Worm (Caenorhabditis elegans): ENCODE measurements around the gene hhat-2.

Gene hhat-2

DNA sequence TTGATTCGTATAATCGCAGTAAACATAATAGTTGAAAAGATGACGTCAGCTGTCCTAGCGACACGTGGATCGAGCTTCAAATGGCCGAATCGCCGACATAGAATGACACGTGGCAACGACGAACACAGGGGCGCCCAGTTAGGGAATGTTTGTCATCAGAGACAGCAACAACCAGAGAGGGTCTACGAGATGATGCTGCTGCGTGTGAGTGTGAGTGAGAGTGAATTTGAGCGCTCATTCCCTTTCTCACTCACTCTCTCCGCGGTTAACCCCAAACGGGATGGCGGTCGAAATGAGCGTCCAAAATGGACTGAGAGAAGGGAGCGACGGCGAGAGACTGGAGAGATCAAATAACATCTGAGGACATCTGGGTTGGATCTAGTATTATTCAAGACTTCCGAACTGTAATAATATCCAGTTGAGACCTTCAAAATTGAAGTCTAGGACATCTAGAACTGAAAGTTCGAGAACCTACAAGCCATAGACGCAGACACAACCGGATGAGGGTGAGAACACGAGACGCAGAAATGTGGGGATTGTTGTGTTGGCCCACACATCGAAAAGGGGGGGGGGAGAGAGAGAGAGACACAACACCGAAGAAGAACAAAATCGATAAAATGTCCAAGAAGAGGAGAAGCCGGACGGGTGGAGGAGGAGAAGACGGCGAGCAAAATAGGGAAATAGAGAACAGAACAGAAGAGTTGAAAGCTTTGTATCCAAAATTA is 34.9 kb downstream of the hhat-2 start:
- TF ChIP-seq ama-1 (optimal IDR thresholded peaks at IDR 0.05): no peak
- TF ChIP-seq tbx-37 (GFP tag; conservative IDR thresholded peaks at IDR 0.05): no peak
- TF ChIP-seq hnd-1 (tag; optimal IDR thresholded peaks at IDR 0.05): no peak
- TF ChIP-seq hmg-4 (GFP tag; optimal IDR thresholded peaks at IDR 0.05): peak; percentile 16
- no peak for TF ChIP-seq flt-1 (GFP tag; IDR thresholded peaks at IDR 0.05)
- TF ChIP-seq tbx-11 (GFP tag; IDR thresholded peaks at IDR 0.05): no peak

- no peak for TF ChIP-seq tra-4 (tag; optimal IDR thresholded peaks at IDR 0.05)
- TF ChIP-seq ceh-36 (tag; optimal IDR thresholded peaks at IDR 0.05): no peak
- TF ChIP-seq aly-1 (tag; optimal IDR thresholded peaks at IDR 0.05): no peak
- no peak for TF ChIP-seq tbx-37 (GFP tag; conservative IDR thresholded peaks at IDR 0.05)
- no peak for TF ChIP-seq scrt-1 (GFP tag; IDR thresholded peaks at IDR 0.05)
- no peak for TF ChIP-seq ama-1 (optimal IDR thresholded peaks at IDR 0.05)
- no peak for TF ChIP-seq tbx-11 (GFP tag; IDR thresholded peaks at IDR 0.05)
- TF ChIP-seq sea-1 (GFP tag; conservative IDR thresholded peaks at IDR 0.05): no peak
- TF ChIP-seq flt-1 (GFP tag; IDR thresholded peaks at IDR 0.05): no peak
- no peak for TF ChIP-seq pes-1 (GFP tag; IDR thresholded peaks at IDR 0.05)
Measured at ce11 chrIV:14792602-14793232, 36.2 kb downstream of the hhat-2 start, which contains the start of gene gdi-1. Gene gdi-1 (minus strand): TSS chrIV:14792887.

DNA sequence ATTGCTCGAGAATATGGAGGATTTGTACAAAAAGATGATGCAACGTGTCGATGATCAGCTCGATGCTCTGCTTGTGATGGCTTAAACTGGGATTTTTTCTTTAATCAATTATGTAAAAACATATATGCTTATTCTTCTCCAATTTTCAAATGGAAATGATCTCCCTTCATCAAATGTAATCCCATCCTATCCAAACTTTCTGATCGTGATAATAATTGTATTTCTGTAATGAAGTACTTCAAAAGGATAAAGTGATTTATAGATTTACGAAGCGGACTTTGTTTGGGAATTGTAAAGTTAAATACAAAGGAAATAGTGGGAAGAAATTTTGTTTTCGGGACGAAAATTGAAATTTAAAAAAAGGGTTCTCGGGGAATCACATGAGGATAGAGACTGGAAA is 38.3 kb downstream of the hhat-2 start:
- no peak for TF ChIP-seq flt-1 (GFP tag; IDR thresholded peaks at IDR 0.05)

DNA sequence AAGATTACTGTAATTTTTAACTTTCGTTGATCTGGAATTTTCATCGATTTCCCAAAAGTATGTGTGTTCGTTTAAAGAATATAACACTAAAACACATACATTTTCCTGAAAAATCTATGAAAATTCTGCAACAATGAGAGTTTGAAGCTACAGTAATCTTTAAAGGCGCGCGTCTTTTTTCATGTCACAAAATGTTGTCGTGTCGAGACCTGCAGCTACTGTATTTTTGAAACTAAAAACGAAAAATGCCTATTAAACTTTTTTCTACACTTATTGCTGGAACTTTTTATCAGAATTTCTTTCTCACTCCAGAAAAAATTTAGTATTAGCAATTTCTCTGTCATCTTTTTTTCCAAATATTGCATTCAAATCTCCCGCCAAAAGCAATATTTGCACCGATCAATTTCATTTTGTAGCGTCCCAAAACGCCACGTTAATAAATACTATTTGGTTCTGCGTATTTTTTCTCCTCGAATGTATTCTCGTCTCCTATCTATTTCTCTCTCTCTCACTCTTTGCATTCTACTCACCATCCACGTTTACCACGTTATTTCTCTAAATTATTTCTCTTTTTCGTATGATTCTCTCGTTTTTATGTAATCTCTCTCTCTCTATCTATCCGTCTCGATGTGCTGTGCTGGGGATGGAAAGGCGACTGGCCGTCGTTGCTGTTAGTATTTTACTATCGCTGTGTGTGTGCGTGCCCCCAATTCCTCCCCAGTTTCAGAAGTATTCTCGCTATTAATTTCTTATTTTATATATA is 42.4 kb downstream of the hhat-2 start, which contains the start of gene melo-1:
TSS of gene melo-1 (plus strand) at position 658 of the 763 bp plus-strand sequence.
- TF ChIP-seq tbx-11 (GFP tag; IDR thresholded peaks at IDR 0.05) (no peak), ets-7 (tag; optimal IDR thresholded peaks at IDR 0.05) (no peak), ceh-36 (tag; optimal IDR thresholded peaks at IDR 0.05) (no peak), F13C5.2 (tag; optimal IDR thresholded peaks at IDR 0.05) (no peak), pes-1 (GFP tag; IDR thresholded peaks at IDR 0.05) (no peak), hmbx-1 (tag; optimal IDR thresholded peaks at IDR 0.05) (no peak), tbx-37 (GFP tag; conservative IDR thresholded peaks at IDR 0.05) (no peak), sea-1 (GFP tag; conservative IDR thresholded peaks at IDR 0.05) (no peak), tra-4 (tag; optimal IDR thresholded peaks at IDR 0.05) (no peak), ama-1 (optimal IDR thresholded peaks at IDR 0.05) (no peak), hmg-4 (GFP tag; optimal IDR thresholded peaks at IDR 0.05) (no peak), ceh-13 (GFP tag; optimal IDR thresholded peaks at IDR 0.05) (no peak), scrt-1 (GFP tag; IDR thresholded peaks at IDR 0.05) (no peak), aly-1 (tag; optimal IDR thresholded peaks at IDR 0.05) (no peak), flt-1 (GFP tag; IDR thresholded peaks at IDR 0.05) (no peak), hnd-1 (tag; optimal IDR thresholded peaks at IDR 0.05) (no peak), B0310.2 (tag; optimal IDR thresholded peaks at IDR 0.05) (no peak)

DNA sequence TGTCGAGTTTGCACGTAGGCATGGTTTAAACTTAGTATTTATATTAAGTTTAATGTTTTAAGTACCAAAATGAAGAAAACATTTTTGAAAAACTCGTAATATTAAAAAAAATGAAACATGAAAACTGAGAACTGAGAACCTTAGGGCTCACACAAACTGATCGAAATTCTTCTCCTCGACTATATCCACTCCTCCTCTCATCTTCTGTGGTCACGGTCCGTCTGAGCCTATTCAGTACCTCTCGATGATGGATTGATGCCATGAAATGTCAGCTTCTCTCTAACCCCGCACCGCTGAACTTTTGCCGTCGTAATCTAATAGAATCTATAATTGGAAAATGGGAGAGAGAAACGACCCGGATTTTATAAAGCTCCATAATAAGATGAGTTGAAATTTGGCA is 44.4 kb downstream of the hhat-2 start, which contains the start of gene nlp-56:
TSS of gene nlp-56 (minus strand) at position 257 of the 400 bp plus-strand sequence.
- TF ChIP-seq sea-1 (GFP tag; conservative IDR thresholded peaks at IDR 0.05) (no peak), hmbx-1 (tag; optimal IDR thresholded peaks at IDR 0.05) (no peak), tbx-11 (GFP tag; IDR thresholded peaks at IDR 0.05) (no peak), ceh-36 (tag; optimal IDR thresholded peaks at IDR 0.05) (no peak), F13C5.2 (tag; optimal IDR thresholded peaks at IDR 0.05) (no peak), ama-1 (optimal IDR thresholded peaks at IDR 0.05) (no peak), aly-1 (tag; optimal IDR thresholded peaks at IDR 0.05) (no peak), tra-4 (tag; optimal IDR thresholded peaks at IDR 0.05) (no peak), tbx-37 (GFP tag; conservative IDR thresholded peaks at IDR 0.05) (no peak), pes-1 (GFP tag; IDR thresholded peaks at IDR 0.05) (no peak), ceh-13 (GFP tag; optimal IDR thresholded peaks at IDR 0.05) (no peak), hnd-1 (tag; optimal IDR thresholded peaks at IDR 0.05) (no peak), scrt-1 (GFP tag; IDR thresholded peaks at IDR 0.05) (no peak), ets-7 (tag; optimal IDR thresholded peaks at IDR 0.05) (no peak), hmg-4 (GFP tag; optimal IDR thresholded peaks at IDR 0.05) (no peak)

DNA sequence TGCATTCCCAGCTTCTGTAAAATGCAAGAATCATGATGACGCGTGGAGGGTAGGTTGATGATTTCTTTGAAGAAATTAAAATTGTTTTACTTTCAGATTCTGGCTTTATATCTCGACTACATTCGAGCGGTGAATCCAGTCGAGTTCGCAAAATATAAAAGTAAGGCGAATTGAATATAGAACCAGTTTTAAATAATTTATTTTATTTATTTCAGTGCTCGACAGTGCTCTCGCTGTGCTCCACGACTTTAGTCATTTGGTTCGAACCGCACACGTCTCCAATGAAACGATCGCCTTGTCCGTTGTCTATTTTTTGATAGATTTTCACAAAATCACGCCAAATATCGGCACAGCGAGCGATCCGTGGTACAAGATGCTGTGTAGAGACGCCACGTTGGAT is 46.7 kb downstream of the hhat-2 start, which contains the start of gene Y57G11C.1130:
TSS of gene Y57G11C.1130 (plus strand) at position 301 of the 400 bp plus-strand sequence.
- TF ChIP-seq flt-1 (GFP tag; IDR thresholded peaks at IDR 0.05): no peak
- TF ChIP-seq tra-4 (tag; optimal IDR thresholded peaks at IDR 0.05): no peak
- no peak for TF ChIP-seq B0310.2 (tag; optimal IDR thresholded peaks at IDR 0.05)
- no peak for TF ChIP-seq ama-1 (optimal IDR thresholded peaks at IDR 0.05)
- no peak for TF ChIP-seq pes-1 (GFP tag; IDR thresholded peaks at IDR 0.05)
- no peak for TF ChIP-seq ets-7 (tag; optimal IDR thresholded peaks at IDR 0.05)
- no peak for TF ChIP-seq tbx-37 (GFP tag; conservative IDR thresholded peaks at IDR 0.05)
- no peak for TF ChIP-seq F13C5.2 (tag; optimal IDR thresholded peaks at IDR 0.05)
- no peak for TF ChIP-seq aly-1 (tag; optimal IDR thresholded peaks at IDR 0.05)
- TF ChIP-seq scrt-1 (GFP tag; IDR thresholded peaks at IDR 0.05): no peak
- TF ChIP-seq hmbx-1 (tag; optimal IDR thresholded peaks at IDR 0.05): no peak
- no peak for TF ChIP-seq tbx-11 (GFP tag; IDR thresholded peaks at IDR 0.05)
- no peak for TF ChIP-seq hmg-4 (GFP tag; optimal IDR thresholded peaks at IDR 0.05)

DNA sequence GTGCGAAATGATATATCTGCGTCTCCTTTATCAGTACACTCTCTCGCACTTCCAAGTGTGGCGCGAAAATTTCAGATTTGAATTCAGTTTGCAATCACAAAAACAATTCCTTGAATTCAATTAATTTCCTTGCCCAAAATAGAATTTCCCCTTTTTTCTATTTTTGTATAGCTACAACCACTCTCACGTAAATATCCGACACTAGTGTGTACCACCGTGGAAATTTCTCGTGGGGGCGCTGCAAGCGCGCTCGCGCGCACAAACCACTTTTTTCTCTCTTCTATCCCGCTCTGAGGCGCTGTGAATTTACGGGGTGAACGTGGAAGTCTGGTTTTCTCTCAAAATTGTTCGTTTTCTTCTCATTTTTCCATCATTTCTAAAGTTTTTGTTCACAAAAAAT is 47.4 kb downstream of the hhat-2 start, which contains the start of gene Y57G11C.8:
TSS of gene Y57G11C.8 (plus strand) at position 301 of the 400 bp plus-strand sequence.
- TF ChIP-seq aly-1 (tag; optimal IDR thresholded peaks at IDR 0.05) (no peak), ama-1 (optimal IDR thresholded peaks at IDR 0.05) (no peak), ceh-36 (tag; optimal IDR thresholded peaks at IDR 0.05) (no peak), tbx-37 (GFP tag; conservative IDR thresholded peaks at IDR 0.05) (no peak), hnd-1 (tag; optimal IDR thresholded peaks at IDR 0.05) (no peak), flt-1 (GFP tag; IDR thresholded peaks at IDR 0.05) (no peak), hmbx-1 (tag; optimal IDR thresholded peaks at IDR 0.05) (no peak), ets-7 (tag; optimal IDR thresholded peaks at IDR 0.05) (no peak), sea-1 (GFP tag; conservative IDR thresholded peaks at IDR 0.05) (no peak), scrt-1 (GFP tag; IDR thresholded peaks at IDR 0.05) (no peak), tbx-11 (GFP tag; IDR thresholded peaks at IDR 0.05) (no peak), ceh-13 (GFP tag; optimal IDR thresholded peaks at IDR 0.05) (no peak), hmg-4 (GFP tag; optimal IDR thresholded peaks at IDR 0.05) (no peak), F13C5.2 (tag; optimal IDR thresholded peaks at IDR 0.05) (no peak), tra-4 (tag; optimal IDR thresholded peaks at IDR 0.05) (no peak), B0310.2 (tag; optimal IDR thresholded peaks at IDR 0.05) (no peak), pes-1 (GFP tag; IDR thresholded peaks at IDR 0.05) (no peak)
